Fruit fly (Drosophila melanogaster) whole organism, embryonic: Measurements from ENCODE around the gene Rad1.

ENCODE experiments used
- Abd-B ChIP-seq: fragments of 200-800 bp; sonication (Bioruptor generic); optimal IDR thresholded peaks from 2 replicates; lab custom pipeline; 2018; ENCODE audit warnings: missing biosample characterization, mild to moderate bottlenecking, missing genetic modification characterization, moderate library complexity
- Aef1 ChIP-seq: fragments of 200-800 bp; sonication (Bioruptor generic); IDR thresholded peaks from 3 replicates; pipeline ENCODE4 v1.3.6; 2022; ENCODE audit warnings: missing biosample characterization, missing genetic modification characterization
- BtbVII ChIP-seq: fragments of 200-800 bp; sonication (Bioruptor generic); optimal IDR thresholded peaks from 3 replicates; lab custom pipeline; 2017; ENCODE audit warnings: missing biosample characterization, mild to moderate bottlenecking, missing genetic modification characterization
- CG10321 ChIP-seq: fragments of 200-800 bp; sonication (Bioruptor generic); IDR thresholded peaks from 2 replicates; pipeline ENCODE4 v1.3.6; 2022; ENCODE audit warnings: missing biosample characterization, missing genetic modification characterization
- CG10959 ChIP-seq: fragments of 200-800 bp; sonication (Bioruptor generic); IDR thresholded peaks from 2 replicates; pipeline ENCODE4 v1.3.6; 2022; ENCODE audit warnings: missing biosample characterization, missing genetic modification characterization
- CG11696 ChIP-seq: fragments of 200-800 bp; sonication (Bioruptor generic); IDR thresholded peaks from 2 replicates; pipeline ENCODE4 v1.3.6; 2022; ENCODE audit warnings: missing biosample characterization, missing genetic modification characterization
- CG14667 ChIP-seq: fragments of 200-800 bp; sonication (Bioruptor generic); IDR thresholded peaks from 2 replicates; pipeline ENCODE4 v1.3.6; 2022; ENCODE audit warnings: missing biosample characterization, missing genetic modification characterization
- CG15073 ChIP-seq: fragments of 200-800 bp; sonication (Bioruptor generic); optimal IDR thresholded peaks from 2 replicates; lab custom pipeline; 2016; ENCODE audit warnings: missing biosample characterization, missing genetic modification characterization
- CG1529 ChIP-seq: fragments of 200-800 bp; sonication (Bioruptor generic); optimal IDR thresholded peaks from 3 replicates; lab custom pipeline; 2018; ENCODE audit warnings: missing biosample characterization, missing genetic modification characterization
- CG17568 ChIP-seq: fragments of 200-800 bp; sonication (Bioruptor generic); optimal IDR thresholded peaks from 2 replicates; lab custom pipeline; 2018; ENCODE audit warnings: missing biosample characterization, mild to moderate bottlenecking, missing genetic modification characterization, moderate library complexity
- CG17612 ChIP-seq: fragments of 200-800 bp; sonication (Bioruptor generic); IDR thresholded peaks from 2 replicates; pipeline ENCODE4 v1.3.6; 2022; ENCODE audit warnings: missing biosample characterization, missing genetic modification characterization
- CG2678 ChIP-seq: fragments of 200-800 bp; sonication (Bioruptor generic); optimal IDR thresholded peaks from 3 replicates; lab custom pipeline; 2019; ENCODE audit warnings: missing biosample characterization, mild to moderate bottlenecking, missing genetic modification characterization, moderate library complexity
- CG31388 ChIP-seq: fragments of 200-800 bp; sonication (Bioruptor generic); optimal IDR thresholded peaks from 2 replicates; lab custom pipeline; 2016; ENCODE audit warnings: missing biosample characterization, missing genetic modification characterization
- CG3163 ChIP-seq: fragments of 200-800 bp; sonication (Bioruptor generic); optimal IDR thresholded peaks from 3 replicates; lab custom pipeline; 2016; ENCODE audit warnings: missing biosample characterization, missing genetic modification characterization
- CG3726 ChIP-seq: fragments of 200-800 bp; sonication (Bioruptor generic); IDR thresholded peaks from 3 replicates; pipeline ENCODE4, ENCODE4 v1.3.6; 2022; ENCODE audit warnings: missing biosample characterization, missing genetic modification characterization
- CG3838 ChIP-seq: fragments of 200-800 bp; sonication (Bioruptor generic); optimal IDR thresholded peaks from 3 replicates; lab custom pipeline; 2016; ENCODE audit warnings: missing biosample characterization, missing genetic modification characterization
- CG5953 ChIP-seq: fragments of 200-800 bp; sonication (Bioruptor generic); IDR thresholded peaks from 2 replicates; pipeline ENCODE4 v1.3.6; 2022; ENCODE audit warnings: missing biosample characterization, missing genetic modification characterization
- CG8281 ChIP-seq: fragments of 200-800 bp; sonication (Bioruptor generic); optimal IDR thresholded peaks from 2 replicates; lab custom pipeline; 2018; ENCODE audit warnings: missing biosample characterization, mild to moderate bottlenecking, missing genetic modification characterization, moderate library complexity
- CG8924 ChIP-seq: fragments of 200-800 bp; optimal IDR thresholded peaks from 3 replicates; lab custom pipeline; 2019; ENCODE audit warnings: missing biosample characterization, mild to moderate bottlenecking, missing genetic modification characterization, moderate library complexity
- Dp ChIP-seq: fragments of 200-800 bp; sonication (Bioruptor generic); optimal IDR thresholded peaks from 2 replicates; lab custom pipeline; 2018; ENCODE audit warnings: missing biosample characterization, mild to moderate bottlenecking, missing genetic modification characterization, moderate library complexity
- Fer1 ChIP-seq: fragments of 200-800 bp; sonication (Bioruptor generic); optimal IDR thresholded peaks from 2 replicates; lab custom pipeline; 2017; ENCODE audit warnings: missing biosample characterization, mild to moderate bottlenecking, missing genetic modification characterization
- HLH54F ChIP-seq: fragments of 200-800 bp; sonication (Bioruptor generic); optimal IDR thresholded peaks from 3 replicates; lab custom pipeline; 2016; ENCODE audit warnings: missing biosample characterization, missing genetic modification characterization
- Lpt ChIP-seq: fragments of >200 bp; optimal IDR thresholded peaks from 2 replicates; lab custom pipeline; 2018; ENCODE audit warnings: missing biosample characterization, missing genetic modification characterization
- MBD-R2 ChIP-seq: fragments of 200-800 bp; sonication (Bioruptor generic); IDR thresholded peaks from 2 replicates; pipeline ENCODE4 v1.3.6; 2022; ENCODE audit warnings: missing biosample characterization, missing genetic modification characterization
- NC2α ChIP-seq: fragments of 200-800 bp; sonication (Bioruptor generic); optimal IDR thresholded peaks from 2 replicates; lab custom pipeline; 2016; ENCODE audit warnings: missing biosample characterization, missing genetic modification characterization
- NFAT ChIP-seq: fragments of 200-800 bp; sonication (Bioruptor generic); IDR thresholded peaks from 2 replicates; pipeline ENCODE4 v1.3.6; 2022; ENCODE audit warnings: missing biosample characterization, missing genetic modification characterization
- Nf-YC ChIP-seq: fragments of 200-800 bp; optimal IDR thresholded peaks from 3 replicates; lab custom pipeline; 2019; ENCODE audit warnings: missing biosample characterization, mild to moderate bottlenecking, missing genetic modification characterization, moderate library complexity
- Stat92E ChIP-seq, 3 experiments: fragments of >200 bp in 2 of 3; fragments of 200-800 bp in 1 of 3; sonication (Bioruptor generic) in 1 of 3; optimal IDR thresholded peaks; 2 replicates each; lab custom pipeline; 2017 to 2019; ENCODE audit warnings: missing biosample characterization in 3 of 3, missing genetic modification characterization in 3 of 3, mild to moderate bottlenecking in 1 of 3, moderate library complexity in 1 of 3
- TFAM ChIP-seq: fragments of 200-800 bp; sonication (Bioruptor generic); optimal IDR thresholded peaks from 2 replicates; lab custom pipeline; 2017; ENCODE audit warnings: missing biosample characterization, missing genetic modification characterization, inconsistent platforms
- al ChIP-seq: fragments of 200-800 bp; sonication (Bioruptor generic); IDR thresholded peaks from 2 replicates; pipeline ENCODE4 v1.3.6; 2022; ENCODE audit warnings: missing biosample characterization, missing genetic modification characterization
- cad ChIP-seq: fragments of >200 bp; optimal IDR thresholded peaks from 2 replicates; lab custom pipeline; 2017; ENCODE audit warnings: missing biosample characterization, missing genetic modification characterization
- ci ChIP-seq: fragments of 200-800 bp; sonication (Bioruptor generic); IDR thresholded peaks from 3 replicates; pipeline ENCODE4 v1.3.6; 2022; ENCODE audit warnings: missing biosample characterization, missing genetic modification characterization
- crol ChIP-seq: fragments of 200-800 bp; sonication (Bioruptor generic); IDR thresholded peaks from 2 replicates; pipeline ENCODE4 v1.3.6; 2022; ENCODE audit warnings: missing biosample characterization, missing genetic modification characterization
- dan ChIP-seq: fragments of 200-800 bp; sonication (Bioruptor generic); IDR thresholded peaks from 2 replicates; pipeline ENCODE4 v1.3.6; 2022; ENCODE audit warnings: missing biosample characterization, missing genetic modification characterization
- en ChIP-seq: fragments of 200-800 bp; sonication (Bioruptor generic); optimal IDR thresholded peaks from 2 replicates; lab custom pipeline; 2016; ENCODE audit warnings: missing biosample characterization, missing genetic modification characterization
- eyg ChIP-seq: fragments of 200-800 bp; sonication (Bioruptor generic); optimal IDR thresholded peaks from 3 replicates; lab custom pipeline; 2016; ENCODE audit warnings: missing biosample characterization, missing genetic modification characterization
- fu2 ChIP-seq: fragments of 200-800 bp; sonication (Bioruptor generic); optimal IDR thresholded peaks from 2 replicates; lab custom pipeline; 2016; ENCODE audit warnings: missing biosample characterization, missing genetic modification characterization
- gsb-n ChIP-seq: fragments of 200-800 bp; sonication (Bioruptor generic); optimal IDR thresholded peaks from 3 replicates; lab custom pipeline; 2018; ENCODE audit warnings: missing biosample characterization, mild to moderate bottlenecking, missing genetic modification characterization
- hkb ChIP-seq, 2 experiments: fragments of 200-800 bp in 1 of 2; fragments of >200 bp in 1 of 2; sonication (Bioruptor generic) in 1 of 2; IDR thresholded peaks in 1 of 2; optimal IDR thresholded peaks in 1 of 2; 2 replicates each; pipeline versions ENCODE4 v1.3.6 to Lab custom; 2017 to 2022; ENCODE audit warnings: missing biosample characterization in 1 of 2, missing genetic modification characterization in 1 of 2
- knrl ChIP-seq: fragments of 200-800 bp; sonication (Bioruptor generic); IDR thresholded peaks from 3 replicates; pipeline ENCODE4 v1.3.6; 2022; ENCODE audit warnings: missing biosample characterization, missing genetic modification characterization; ENCODE audit not compliant: partially characterized antibody
- lbe ChIP-seq: fragments of 200-800 bp; sonication (Bioruptor generic); optimal IDR thresholded peaks from 2 replicates; lab custom pipeline; 2016; ENCODE audit warnings: missing biosample characterization, mild to moderate bottlenecking, missing genetic modification characterization
- lilli ChIP-seq: fragments of 200-800 bp; sonication (Bioruptor generic); optimal IDR thresholded peaks from 3 replicates; lab custom pipeline; 2016; ENCODE audit warnings: missing biosample characterization, missing genetic modification characterization
- mam ChIP-seq: fragments of 200-800 bp; sonication (Bioruptor generic); optimal IDR thresholded peaks from 3 replicates; lab custom pipeline; 2016; ENCODE audit warnings: missing biosample characterization, missing genetic modification characterization
- nerfin-2 ChIP-seq: fragments of 200-800 bp; sonication (Bioruptor generic); IDR thresholded peaks from 2 replicates; pipeline ENCODE4 v1.3.6; 2022; ENCODE audit warnings: missing biosample characterization, missing genetic modification characterization; ENCODE audit not compliant: partially characterized antibody
- odd ChIP-seq: fragments of 200-800 bp; sonication (Bioruptor generic); optimal IDR thresholded peaks from 2 replicates; lab custom pipeline; 2017; ENCODE audit warnings: missing biosample characterization, mild to moderate bottlenecking, missing genetic modification characterization
- peb ChIP-seq: fragments of 200-800 bp; sonication (Bioruptor generic); IDR thresholded peaks from 2 replicates; pipeline ENCODE4 v1.3.6; 2022; ENCODE audit warnings: missing biosample characterization, missing genetic modification characterization
- prd ChIP-seq, 3 experiments: fragments of >200 bp in 2 of 3; fragments of 200-800 bp in 1 of 3; sonication (Bioruptor generic) in 1 of 3; optimal IDR thresholded peaks in 2 of 3; IDR thresholded peaks in 1 of 3; 2 replicates in 2 of 3; 3 replicates in 1 of 3; pipeline versions ENCODE4 v1.3.6 to Lab custom; 2017 to 2022; ENCODE audit warnings: missing biosample characterization in 1 of 3, missing genetic modification characterization in 1 of 3
- stwl ChIP-seq: fragments of 200-800 bp; sonication (Bioruptor generic); optimal IDR thresholded peaks from 3 replicates; lab custom pipeline; 2018; ENCODE audit warnings: missing biosample characterization, mild to moderate bottlenecking, missing genetic modification characterization, moderate library complexity
- trem ChIP-seq: fragments of 200-800 bp; optimal IDR thresholded peaks from 3 replicates; lab custom pipeline; 2019; ENCODE audit warnings: missing biosample characterization, mild to moderate bottlenecking, missing genetic modification characterization, moderate library complexity
- vvl ChIP-seq: fragments of 200-800 bp; sonication (Bioruptor generic); IDR thresholded peaks from 2 replicates; pipeline ENCODE4 v1.3.6; 2022; ENCODE audit warnings: missing biosample characterization, missing genetic modification characterization
- wdn ChIP-seq: fragments of 200-800 bp; sonication (Bioruptor generic); IDR thresholded peaks from 2 replicates; pipeline ENCODE4 v1.3.6; 2022; ENCODE audit warnings: missing biosample characterization, missing genetic modification characterization

Gene Rad1

DNA sequence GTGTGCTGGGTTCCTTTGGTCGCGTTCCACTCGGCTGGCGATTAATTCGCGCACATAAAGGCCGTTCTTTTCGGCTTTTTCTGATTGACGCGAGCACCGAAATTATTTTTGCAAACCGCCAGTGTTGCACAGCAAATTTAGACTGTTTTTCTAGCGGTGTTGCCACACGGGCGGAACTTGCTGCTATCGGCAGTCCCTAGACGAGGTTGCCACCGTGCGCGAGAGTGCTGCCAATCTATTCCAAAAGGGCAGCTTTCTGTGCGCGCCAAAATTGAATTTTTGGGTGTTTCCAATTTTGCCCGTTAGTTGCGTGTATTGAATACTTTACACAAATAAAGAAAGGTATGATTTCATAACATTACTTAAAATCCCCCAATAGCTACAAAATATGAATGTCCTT, 10.4 kb upstream of the Rad1 start, which contains the start of gene Drp1 (continued):
- TF ChIP-seq nerfin-2 (GFP tag; lab: Robert Waterston, UW) (peak; percentile 64), Dp (GFP tag; lab: Kevin White, UChicago) (peak; percentile 98), CG10959 (no peak), trem (peak; percentile 99), CG11696 (GFP tag; lab: Robert Waterston, UW) (no peak), CG10321 (GFP tag; lab: Robert Waterston, UW) (no peak), CG3838 (GFP tag; lab: Kevin White, UChicago) (no peak), CG17612 (GFP tag; lab: Robert Waterston, UW) (no peak), vvl (peak; percentile 50; the same call in 1 of the 2 replicates), CG14667 (GFP tag; lab: Robert Waterston, UW) (no peak), peb (GFP tag; lab: Robert Waterston, UW) (no peak), CG1529 (no peak), gsb-n (tag; lab: Kevin White, UChicago) (no peak), Aef1 (GFP tag; lab: Robert Waterston, UW) (peak; percentile 36; the same call in 2 of the 3 replicates), BtbVII (GFP tag; lab: Kevin White, UChicago) (no peak), crol (no peak), lilli (GFP tag; lab: Kevin White, UChicago) (peak; percentile 64), lbe (no peak), MBD-R2 (GFP tag; lab: Robert Waterston, UW) (peak; percentile 87), CG3163 (GFP tag; lab: Kevin White, UChicago) (peak; percentile 17), NC2α (GFP tag; lab: Kevin White, UChicago) (peak; percentile 20), CG8924 (tag; lab: Kevin White, UChicago) (no peak), CG2678 (tag; lab: Kevin White, UChicago) (no peak), Stat92E (GFP tag; optimal IDR thresholded peaks at IDR 0.05; lab: Kevin White, UChicago) (no peak), stwl (tag; lab: Kevin White, UChicago) (peak; percentile 99), odd (GFP tag; lab: Kevin White, UChicago) (no peak), al (GFP tag; lab: Robert Waterston, UW) (no peak), CG17568 (no peak), en (no peak), Lpt (no peak), wdn (0 out of 2 replicates have a peak, but pooled peaks have one; percentile 23), CG5953 (GFP tag; lab: Robert Waterston, UW) (no peak), hkb (optimal IDR thresholded peaks at IDR 0.05; lab: Kevin White, UChicago) (peak; percentile 80), hkb (GFP tag; IDR thresholded peaks at IDR 0.05; lab: Robert Waterston, UW) (peak; percentile 31; the same call in 1 of the 2 replicates), Abd-B (no peak), mam (GFP tag; lab: Kevin White, UChicago) (peak; percentile 73), knrl (GFP tag; lab: Robert Waterston, UW) (peak; percentile 77), fu2 (GFP tag; lab: Kevin White, UChicago) (peak; percentile 63), NFAT (GFP tag; lab: Robert Waterston, UW) (peak; percentile 68), CG3726 (no peak), eyg (no peak), HLH54F (peak; percentile 60), Fer1 (GFP tag; lab: Kevin White, UChicago) (peak; percentile 52), CG8281 (no peak), CG15073 (no peak), ci (peak; percentile 60; the same call in 1 of the 3 replicates), CG31388 (no peak), cad (GFP tag; lab: Kevin White, UChicago) (no peak), TFAM (GFP tag; lab: Kevin White, UChicago) (no peak), prd (optimal IDR thresholded peaks at IDR 0.05; lab: Kevin White, UChicago) (no peak), prd (GFP tag; IDR thresholded peaks at IDR 0.05; lab: Robert Waterston, UW) (peak; percentile 60), Nf-YC (tag; lab: Kevin White, UChicago) (no peak), dan (no peak)
